Worm (Caenorhabditis elegans): Measurements from ENCODE around the gene copb-2.
A peak's percentile ranks its signal among the peaks of the same experiment; 100 is the strongest.

copb-2 gene

ce11 chrIV:9427959-9428358, 31.6 kb upstream of the copb-2 start, which contains the start of gene F59B8.1:
F59B8.1 (plus strand) TSS chrIV:9428259.
- TF ChIP-seq ceh-28 (tag; optimal IDR thresholded peaks at IDR 0.05) (no peak), snpc-4 (tag; optimal IDR thresholded peaks at IDR 0.05) (no peak), lin-39 (tag; optimal IDR thresholded peaks at IDR 0.05) (no peak), nhr-25 (tag; optimal IDR thresholded peaks at IDR 0.05) (no peak), egl-5 (tag; optimal IDR thresholded peaks at IDR 0.05) (no peak), daf-12 (tag; optimal IDR thresholded peaks at IDR 0.05) (no peak), nhr-23 (tag; optimal IDR thresholded peaks at IDR 0.05) (no peak), ztf-4 (tag; optimal IDR thresholded peaks at IDR 0.05) (no peak), ceh-9 (tag; optimal IDR thresholded peaks at IDR 0.05) (no peak), nhr-237 (tag; optimal IDR thresholded peaks at IDR 0.05) (no peak), ceh-82 (tag; optimal IDR thresholded peaks at IDR 0.05) (no peak), nfya-1 (tag; optimal IDR thresholded peaks at IDR 0.05; ENCODE audit: insufficient read depth) (no peak), zag-1 (tag; optimal IDR thresholded peaks at IDR 0.05) (no peak), nhr-43 (tag; optimal IDR thresholded peaks at IDR 0.05; ENCODE audit: poor library complexity, severe bottlenecking) (no peak), fos-1 (tag; optimal IDR thresholded peaks at IDR 0.05) (no peak), unc-39 (tag; optimal IDR thresholded peaks at IDR 0.05) (no peak), pqm-1 (tag; optimal IDR thresholded peaks at IDR 0.05) (no peak)

ce11 chrIV:9432327-9432726, 27.2 kb upstream of the copb-2 start:
- TF ChIP-seq ceh-28 (tag; optimal IDR thresholded peaks at IDR 0.05) = no peak
- no peak for TF ChIP-seq mml-1 (tag; optimal IDR thresholded peaks at IDR 0.05)

DNA sequence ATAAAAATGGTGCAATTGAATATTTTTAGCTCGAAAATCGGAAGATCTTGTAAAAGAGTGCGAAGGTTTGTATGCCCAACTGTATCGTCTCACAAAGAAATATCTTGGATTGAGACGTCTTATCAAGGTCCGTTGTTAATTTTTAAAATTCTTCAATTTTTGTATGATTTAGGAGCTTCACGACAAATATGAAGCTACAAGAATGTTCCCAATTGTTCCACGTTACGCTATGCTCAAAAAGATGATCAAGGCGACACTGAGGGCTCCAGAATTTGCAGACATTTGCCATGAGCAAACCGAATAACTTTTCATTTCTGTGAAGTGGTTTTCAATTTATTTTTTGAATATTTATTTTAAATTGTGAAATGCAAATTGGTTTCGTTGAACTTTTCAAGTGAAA, 20.8 kb upstream of the copb-2 start:
- TF ChIP-seq unc-39 (tag; optimal IDR thresholded peaks at IDR 0.05) (no peak), R02D3.7 (tag; optimal IDR thresholded peaks at IDR 0.05) (no peak), mdl-1 (tag; optimal IDR thresholded peaks at IDR 0.05) (no peak), elt-2 (tag; optimal IDR thresholded peaks at IDR 0.05) (peak; percentile 50), nhr-25 (tag; optimal IDR thresholded peaks at IDR 0.05) (peak; percentile 60), skn-1 (tag; optimal IDR thresholded peaks at IDR 0.05) (no peak), ama-1 (optimal IDR thresholded peaks at IDR 0.05) (peak; percentile 96), tbx-2 (tag; optimal IDR thresholded peaks at IDR 0.05) (peak; percentile 40), nhr-43 (tag; optimal IDR thresholded peaks at IDR 0.05; ENCODE audit: poor library complexity, severe bottlenecking) (peak; percentile 56), ceh-82 (tag; optimal IDR thresholded peaks at IDR 0.05) (no peak), nhr-23 (tag; optimal IDR thresholded peaks at IDR 0.05) (peak; percentile 32), lsy-12 (tag; optimal IDR thresholded peaks at IDR 0.05) (peak; percentile 63), ceh-9 (tag; optimal IDR thresholded peaks at IDR 0.05) (no peak), nfya-1 (tag; optimal IDR thresholded peaks at IDR 0.05; ENCODE audit: insufficient read depth) (peak; percentile 12), elt-3 (tag; optimal IDR thresholded peaks at IDR 0.05) (peak in 1 of 3 experiments; percentile 10), pqm-1 (tag; optimal IDR thresholded peaks at IDR 0.05) (peak; percentile 4)

ce11 chrIV:9440880-9441336, 18.6 kb upstream of the copb-2 start, which contains the start of gene idh-1:
idh-1 (minus strand) TSS chrIV:9441107.
- TF ChIP-seq daf-12 (tag; optimal IDR thresholded peaks at IDR 0.05) = no peak
- TF ChIP-seq egl-27 (tag; optimal IDR thresholded peaks at IDR 0.05) = no peak
- TF ChIP-seq eor-1 (tag; optimal IDR thresholded peaks at IDR 0.05) = no peak
- TF ChIP-seq nhr-28 (tag; optimal IDR thresholded peaks at IDR 0.05) = no peak
- no peak for TF ChIP-seq ceh-28 (tag; optimal IDR thresholded peaks at IDR 0.05)
- peak; percentile 17 for TF ChIP-seq pqm-1 (tag; optimal IDR thresholded peaks at IDR 0.05)
- no peak for TF ChIP-seq nhr-11 (tag; optimal IDR thresholded peaks at IDR 0.05)
- no peak for TF ChIP-seq nhr-237 (tag; optimal IDR thresholded peaks at IDR 0.05)
- no peak for TF ChIP-seq elt-2 (tag; optimal IDR thresholded peaks at IDR 0.05)
- no peak for TF ChIP-seq unc-39 (tag; optimal IDR thresholded peaks at IDR 0.05)
- peak; percentile 89 for TF ChIP-seq ama-1 (optimal IDR thresholded peaks at IDR 0.05)
- TF ChIP-seq nhr-76 (tag; optimal IDR thresholded peaks at IDR 0.05) = no peak
- TF ChIP-seq ceh-82 (tag; optimal IDR thresholded peaks at IDR 0.05) = no peak
- no peak for TF ChIP-seq nhr-12 (tag; optimal IDR thresholded peaks at IDR 0.05)
- no peak for TF ChIP-seq jun-1 (tag; optimal IDR thresholded peaks at IDR 0.05)
- no peak for TF ChIP-seq nhr-67 (tag; optimal IDR thresholded peaks at IDR 0.05)
- TF ChIP-seq nhr-25 (tag; optimal IDR thresholded peaks at IDR 0.05) = peak; percentile 88
- no peak for TF ChIP-seq nhr-77 (tag; optimal IDR thresholded peaks at IDR 0.05)
- TF ChIP-seq zag-1 (tag; optimal IDR thresholded peaks at IDR 0.05) = no peak
- TF ChIP-seq nhr-23 (tag; optimal IDR thresholded peaks at IDR 0.05) = peak; percentile 45
- TF ChIP-seq snpc-4 (tag; optimal IDR thresholded peaks at IDR 0.05) = peak; percentile 83
- TF ChIP-seq fos-1 (tag; optimal IDR thresholded peaks at IDR 0.05) = no peak
- no peak for TF ChIP-seq R02D3.7 (tag; optimal IDR thresholded peaks at IDR 0.05)
- no peak for TF ChIP-seq skn-1 (tag; optimal IDR thresholded peaks at IDR 0.05)
- no peak for TF ChIP-seq aly-2 (tag; optimal IDR thresholded peaks at IDR 0.05)
- peak; percentile 27 for TF ChIP-seq hmg-11 (tag; optimal IDR thresholded peaks at IDR 0.05)
- no peak for TF ChIP-seq mml-1 (tag; optimal IDR thresholded peaks at IDR 0.05)
- no peak for TF ChIP-seq elt-3 (tag; optimal IDR thresholded peaks at IDR 0.05)
- TF ChIP-seq lin-39 (tag; optimal IDR thresholded peaks at IDR 0.05) = peak; percentile 59
- TF ChIP-seq nfya-1 (tag; optimal IDR thresholded peaks at IDR 0.05; ENCODE audit: insufficient read depth) = peak; percentile 58
- TF ChIP-seq ztf-11 (tag; optimal IDR thresholded peaks at IDR 0.05) = no peak
- no peak for TF ChIP-seq lsy-12 (tag; optimal IDR thresholded peaks at IDR 0.05)
- peak; percentile 62 for TF ChIP-seq lin-15B (tag; optimal IDR thresholded peaks at IDR 0.05)
- TF ChIP-seq sea-2 (GFP tag; optimal IDR thresholded peaks at IDR 0.05) = no peak
- TF ChIP-seq ztf-4 (tag; optimal IDR thresholded peaks at IDR 0.05) = no peak
- TF ChIP-seq nhr-43 (tag; optimal IDR thresholded peaks at IDR 0.05; ENCODE audit: poor library complexity, severe bottlenecking) = no peak
- TF ChIP-seq fkh-2 (tag; optimal IDR thresholded peaks at IDR 0.05) = no peak
- no peak for TF ChIP-seq elt-1 (tag; optimal IDR thresholded peaks at IDR 0.05)
- peak; percentile 25 for TF ChIP-seq pha-4 (tag; optimal IDR thresholded peaks at IDR 0.05)
- TF ChIP-seq tbx-2 (tag; optimal IDR thresholded peaks at IDR 0.05) = no peak
